Worm (Caenorhabditis elegans) whole organism, L1 larva: ENCODE data around the gene tni-1.

Experiments used
- C16A3.4 ChIP-seq: fragments of 150-350 bp; optimal IDR thresholded peaks from 2 replicates; lab custom pipeline; 2014; ENCODE audit warnings: missing biosample characterization, missing genetic modification characterization
- alr-1 ChIP-seq: fragments of 200-800 bp; sonication (Bioruptor generic); optimal IDR thresholded peaks from 2 replicates; lab custom pipeline; 2018; ENCODE audit warnings: borderline replicate concordance, mild to moderate bottlenecking, missing genetic modification characterization, missing compliant biosample characterization
- ama-1 ChIP-seq: fragments of 150-350 bp; optimal IDR thresholded peaks from 2 replicates; lab custom pipeline; 2014
- blmp-1 ChIP-seq: fragments of 150-350 bp; optimal IDR thresholded peaks from 2 replicates; lab custom pipeline; 2014; ENCODE audit warnings: missing biosample characterization, missing genetic modification characterization
- ceh-8 ChIP-seq: fragments of 200-800 bp; sonication (Bioruptor generic); optimal IDR thresholded peaks from 2 replicates; lab custom pipeline; 2018; ENCODE audit warnings: mild to moderate bottlenecking, missing genetic modification characterization, moderate library complexity, missing compliant biosample characterization
- ceh-88 ChIP-seq: fragments of 200-800 bp; sonication (Bioruptor generic); IDR thresholded peaks from 2 replicates; pipeline ENCODE4 v1.3.6; 2022; ENCODE audit warnings: missing genetic modification characterization, missing compliant biosample characterization
- dpl-1 ChIP-seq, 3 experiments: fragments of 150-350 bp in 2 of 3; sonication (generic microtip) in 1 of 3; optimal IDR thresholded peaks; 2 replicates each; lab custom pipeline; 2014 to 2017; ENCODE audit warnings: missing biosample characterization in 3 of 3, missing genetic modification characterization in 3 of 3, missing genetic modification reagents in 3 of 3
- dsc-1 ChIP-seq: sonication (generic microtip); optimal IDR thresholded peaks from 2 replicates; lab custom pipeline; 2016; ENCODE audit warnings: mild to moderate bottlenecking, missing genetic modification characterization, missing compliant biosample characterization
- efl-1 ChIP-seq, 4 experiments: fragments of 150-350 bp; optimal IDR thresholded peaks in 3 of 4; peaks in 1 of 4; 1 replicate in 1 of 4; 2 replicates in 3 of 4; lab custom pipeline; 2014; ENCODE audit warnings: missing biosample characterization in 2 of 4, missing genetic modification characterization in 2 of 4, missing genetic modification reagents in 2 of 4
- efl-3 ChIP-seq: fragments of 200-800 bp; sonication (Bioruptor generic); optimal IDR thresholded peaks from 2 replicates; lab custom pipeline; 2018; ENCODE audit warnings: mild to moderate bottlenecking, missing genetic modification characterization, missing compliant biosample characterization
- egl-13 ChIP-seq: sonication (generic microtip); optimal IDR thresholded peaks from 2 replicates; lab custom pipeline; 2016; ENCODE audit warnings: missing genotype, missing genetic modification reagents, missing genetic modification characterization, missing compliant biosample characterization
- egl-27 ChIP-seq, 2 experiments: fragments of 150-350 bp in 1 of 2; sonication (generic microtip); optimal IDR thresholded peaks; 3 replicates each; lab custom pipeline; 2017 to 2018; ENCODE audit warnings: missing biosample characterization in 2 of 2, missing genetic modification characterization in 2 of 2, missing genetic modification reagents in 2 of 2
- elt-2 ChIP-seq: sonication (generic microtip); optimal IDR thresholded peaks from 2 replicates; lab custom pipeline; 2016; ENCODE audit warnings: missing genetic modification characterization, mild to moderate bottlenecking, inconsistent platforms, missing compliant biosample characterization, missing genetic modification reagents
- fkh-10 ChIP-seq: sonication (generic microtip); optimal IDR thresholded peaks from 2 replicates; lab custom pipeline; 2017; ENCODE audit warnings: missing biosample characterization, missing genetic modification reagents, missing genetic modification characterization
- fos-1 ChIP-seq: fragments of 150-350 bp; optimal IDR thresholded peaks from 2 replicates; lab custom pipeline; 2014; ENCODE audit warnings: missing biosample characterization, missing genetic modification characterization
- hlh-4 ChIP-seq: sonication (generic microtip); optimal IDR thresholded peaks from 2 replicates; lab custom pipeline; 2016; ENCODE audit warnings: mild to moderate bottlenecking, missing genetic modification characterization, missing compliant biosample characterization
- hpl-2 ChIP-seq: fragments of 150-350 bp; optimal IDR thresholded peaks from 2 replicates; lab custom pipeline; 2014; ENCODE audit warnings: missing biosample characterization, missing genetic modification reagents, missing genetic modification characterization
- irx-1 ChIP-seq: sonication (generic microtip); optimal IDR thresholded peaks from 2 replicates; lab custom pipeline; 2016; ENCODE audit warnings: missing genetic modification characterization, missing compliant biosample characterization
- isw-1 ChIP-seq: fragments of 200-800 bp; sonication (Bioruptor generic); IDR thresholded peaks from 2 replicates; pipeline ENCODE4 v1.3.6; 2022; ENCODE audit warnings: missing genetic modification characterization, missing compliant biosample characterization
- jun-1 ChIP-seq: fragments of 150-350 bp; optimal IDR thresholded peaks from 2 replicates; lab custom pipeline; 2014; ENCODE audit warnings: missing biosample characterization, missing genetic modification reagents, missing genetic modification characterization
- lin-13 ChIP-seq: fragments of 150-350 bp; optimal IDR thresholded peaks from 2 replicates; lab custom pipeline; 2014; ENCODE audit warnings: missing biosample characterization, missing genetic modification reagents, missing genetic modification characterization
- lin-14 ChIP-seq: fragments of 200-800 bp; sonication (Bioruptor generic); optimal IDR thresholded peaks from 2 replicates; lab custom pipeline; 2018; ENCODE audit warnings: mild to moderate bottlenecking, missing genetic modification characterization, moderate library complexity, missing compliant biosample characterization
- lin-15B ChIP-seq: fragments of 150-350 bp; sonication (generic microtip); optimal IDR thresholded peaks from 3 replicates; lab custom pipeline; 2014; ENCODE audit warnings: missing biosample characterization, missing genetic modification characterization
- lir-3 ChIP-seq: sonication (generic microtip); optimal IDR thresholded peaks from 2 replicates; lab custom pipeline; 2016; ENCODE audit warnings: mild to moderate bottlenecking, missing genetic modification characterization, moderate library complexity, missing compliant biosample characterization; ENCODE audit not compliant: poor library complexity
- lsy-2 ChIP-seq, 2 experiments: fragments of 150-350 bp; optimal IDR thresholded peaks; 2 replicates each; lab custom pipeline; 2014; ENCODE audit warnings: missing biosample characterization in 2 of 2, missing genetic modification characterization in 2 of 2
- mab-9 ChIP-seq: fragments of 200-800 bp; sonication (Bioruptor generic); IDR thresholded peaks from 2 replicates; pipeline ENCODE4 v1.3.6; 2022; ENCODE audit warnings: missing genetic modification reagents, missing genetic modification characterization, missing compliant biosample characterization
- mef-2 ChIP-seq: fragments of 150-350 bp; optimal IDR thresholded peaks from 2 replicates; lab custom pipeline; 2014; ENCODE audit warnings: missing biosample characterization, missing genetic modification characterization
- nhr-11 ChIP-seq: fragments of 150-350 bp; optimal IDR thresholded peaks from 2 replicates; lab custom pipeline; 2014; ENCODE audit warnings: missing biosample characterization, missing genetic modification characterization
- nhr-12 ChIP-seq: sonication (generic microtip); optimal IDR thresholded peaks from 2 replicates; lab custom pipeline; 2017; ENCODE audit warnings: missing biosample characterization, missing genetic modification characterization
- nhr-76 ChIP-seq: sonication (generic microtip); optimal IDR thresholded peaks from 2 replicates; lab custom pipeline; 2017; ENCODE audit warnings: missing biosample characterization, missing genetic modification characterization
- pag-3 ChIP-seq: sonication (generic microtip); optimal IDR thresholded peaks from 2 replicates; lab custom pipeline; 2017; ENCODE audit warnings: missing genetic modification characterization, mild to moderate bottlenecking, missing compliant biosample characterization, antibody characterized with exemption, borderline replicate concordance; ENCODE audit not compliant: insufficient read depth
- pax-3 ChIP-seq: fragments of 200-800 bp; sonication (Bioruptor generic); optimal IDR thresholded peaks from 2 replicates; lab custom pipeline; 2018; ENCODE audit warnings: mild to moderate bottlenecking, missing genetic modification characterization, moderate library complexity, missing compliant biosample characterization
- rnt-1 ChIP-seq: sonication (generic microtip); optimal IDR thresholded peaks from 2 replicates; lab custom pipeline; 2016; ENCODE audit warnings: mild to moderate bottlenecking, missing genetic modification characterization, moderate library complexity, missing compliant biosample characterization
- skn-1 ChIP-seq: fragments of 150-350 bp; optimal IDR thresholded peaks from 2 replicates; lab custom pipeline; 2014; ENCODE audit warnings: missing biosample characterization, missing genetic modification characterization
- snpc-4 ChIP-seq: fragments of 150-350 bp; optimal IDR thresholded peaks from 2 replicates; lab custom pipeline; 2014; ENCODE audit warnings: missing biosample characterization, missing genetic modification characterization
- snu-23 ChIP-seq: sonication (generic microtip); optimal IDR thresholded peaks from 2 replicates; lab custom pipeline; 2016; ENCODE audit warnings: missing genetic modification characterization, missing compliant biosample characterization
- sox-4 ChIP-seq: sonication (generic microtip); optimal IDR thresholded peaks from 2 replicates; lab custom pipeline; 2016; ENCODE audit warnings: missing genetic modification characterization, missing compliant biosample characterization
- sup-37 ChIP-seq: fragments of 200-800 bp; sonication (Bioruptor generic); optimal IDR thresholded peaks from 2 replicates; lab custom pipeline; 2018; ENCODE audit warnings: mild to moderate bottlenecking, missing genetic modification characterization, missing compliant biosample characterization
- unc-30 ChIP-seq: sonication (generic microtip); optimal IDR thresholded peaks from 2 replicates; lab custom pipeline; 2017; ENCODE audit warnings: missing biosample characterization, missing genetic modification characterization
- unc-62 ChIP-seq: fragments of 150-350 bp; optimal IDR thresholded peaks from 2 replicates; lab custom pipeline; 2014; ENCODE audit warnings: missing biosample characterization, missing genetic modification reagents, missing genetic modification characterization
- unc-98 ChIP-seq: fragments of 200-800 bp; sonication (Bioruptor generic); IDR thresholded peaks from 2 replicates; pipeline ENCODE4 v1.3.6; 2022; ENCODE audit warnings: missing genetic modification characterization, missing compliant biosample characterization
- vab-15 ChIP-seq: sonication (generic microtip); optimal IDR thresholded peaks from 2 replicates; lab custom pipeline; 2017; ENCODE audit warnings: missing genotype, mild to moderate bottlenecking, missing genetic modification characterization, missing compliant biosample characterization
- xbp-1 ChIP-seq: sonication (generic microtip); optimal IDR thresholded peaks from 2 replicates; lab custom pipeline; 2016; ENCODE audit warnings: missing genetic modification characterization, missing compliant biosample characterization
- ztf-11 ChIP-seq, 2 experiments: sonication (generic microtip); optimal IDR thresholded peaks; 2 replicates each; lab custom pipeline; 2016 to 2017; ENCODE audit warnings: missing genetic modification characterization in 2 of 2, missing biosample characterization in 1 of 2, missing compliant biosample characterization in 1 of 2
- ztf-4 ChIP-seq: fragments of 150-350 bp; optimal IDR thresholded peaks from 2 replicates; lab custom pipeline; 2014; ENCODE audit warnings: missing biosample characterization, missing genetic modification characterization

Gene tni-1

DNA sequence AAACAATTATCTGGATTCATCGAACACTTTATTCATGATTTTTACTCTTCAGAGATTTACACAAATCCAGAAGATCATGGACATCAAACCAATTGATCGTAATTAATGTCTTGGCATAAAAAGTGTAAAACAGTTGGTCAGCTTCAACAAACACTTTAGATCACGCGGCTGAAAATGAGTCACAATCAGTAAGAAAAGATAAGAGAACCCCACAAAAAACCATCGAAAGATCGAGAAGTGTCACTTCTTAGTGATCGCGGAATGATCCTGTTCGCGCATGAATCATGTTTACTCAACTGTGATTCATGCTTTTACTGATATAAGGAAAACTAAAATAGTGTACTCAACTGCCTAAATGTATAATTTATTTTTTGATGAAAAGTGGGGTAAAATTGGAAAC is 32.2 kb upstream of the tni-1 start (continued):
- TF ChIP-seq pag-3 = no peak
- TF ChIP-seq egl-13 (tag; lab: Kevin White, UChicago) = no peak
- TF ChIP-seq snpc-4 (tag; lab: Kevin White, UChicago) = no peak
- no peak for TF ChIP-seq alr-1 (tag; lab: Kevin White, UChicago)
- no peak for TF ChIP-seq isw-1 (GFP tag; lab: Robert Waterston, UW)
- TF ChIP-seq pax-3 (tag; lab: Kevin White, UChicago) = no peak
- no peak for TF ChIP-seq vab-15 (tag; lab: Kevin White, UChicago)
- TF ChIP-seq lin-13 (GFP tag; lab: Kevin White, UChicago) = no peak
- no peak for TF ChIP-seq fkh-10
- TF ChIP-seq sup-37 = no peak
- no peak for TF ChIP-seq unc-98 (GFP tag; lab: Robert Waterston, UW)
- no peak for TF ChIP-seq dsc-1
- peak; percentile 3 for TF ChIP-seq ztf-4 (tag; lab: Kevin White, UChicago)
- TF ChIP-seq unc-62 (GFP tag; lab: Kevin White, UChicago) = no peak
- TF ChIP-seq xbp-1 (tag; lab: Kevin White, UChicago) = no peak
- no peak for TF ChIP-seq nhr-76
- TF ChIP-seq blmp-1 = no peak
- no peak for TF ChIP-seq irx-1 (tag; lab: Kevin White, UChicago)
- peak; percentile 58 for TF ChIP-seq rnt-1
- TF ChIP-seq ztf-11 (tag; optimal IDR thresholded peaks at IDR 0.05; lab: Kevin White, UChicago) = no peak
- TF ChIP-seq sox-4 (tag; lab: Kevin White, UChicago) = no peak
- TF ChIP-seq lin-15B = no peak
- TF ChIP-seq ama-1 (lab: Kevin White, UChicago) = no peak
- no peak for TF ChIP-seq mab-9 (GFP tag; lab: Robert Waterston, UW)
- TF ChIP-seq nhr-11 (tag; lab: Kevin White, UChicago) = no peak
- TF ChIP-seq fos-1 (tag; lab: Kevin White, UChicago) = no peak
- peak; percentile 32 for TF ChIP-seq snu-23 (GFP tag; lab: Kevin White, UChicago)
- no peak for TF ChIP-seq hpl-2
- no peak for TF ChIP-seq unc-30 (tag; lab: Kevin White, UChicago)
- no peak for TF ChIP-seq C16A3.4
- TF ChIP-seq skn-1 = no peak
- peak; percentile 4 for TF ChIP-seq lir-3 (tag; lab: Kevin White, UChicago)
- TF ChIP-seq hlh-4 (tag; lab: Kevin White, UChicago) = no peak
- peak in 1 of 2 experiments; percentile 44 for TF ChIP-seq lsy-2 (tag; optimal IDR thresholded peaks at IDR 0.05; lab: Kevin White, UChicago)
- no peak for TF ChIP-seq nhr-12
- TF ChIP-seq ceh-88 (GFP tag; lab: Robert Waterston, UW) = no peak
- no peak for TF ChIP-seq efl-3
- TF ChIP-seq egl-27 (tag; optimal IDR thresholded peaks at IDR 0.05; lab: Kevin White, UChicago) = no peak

DNA sequence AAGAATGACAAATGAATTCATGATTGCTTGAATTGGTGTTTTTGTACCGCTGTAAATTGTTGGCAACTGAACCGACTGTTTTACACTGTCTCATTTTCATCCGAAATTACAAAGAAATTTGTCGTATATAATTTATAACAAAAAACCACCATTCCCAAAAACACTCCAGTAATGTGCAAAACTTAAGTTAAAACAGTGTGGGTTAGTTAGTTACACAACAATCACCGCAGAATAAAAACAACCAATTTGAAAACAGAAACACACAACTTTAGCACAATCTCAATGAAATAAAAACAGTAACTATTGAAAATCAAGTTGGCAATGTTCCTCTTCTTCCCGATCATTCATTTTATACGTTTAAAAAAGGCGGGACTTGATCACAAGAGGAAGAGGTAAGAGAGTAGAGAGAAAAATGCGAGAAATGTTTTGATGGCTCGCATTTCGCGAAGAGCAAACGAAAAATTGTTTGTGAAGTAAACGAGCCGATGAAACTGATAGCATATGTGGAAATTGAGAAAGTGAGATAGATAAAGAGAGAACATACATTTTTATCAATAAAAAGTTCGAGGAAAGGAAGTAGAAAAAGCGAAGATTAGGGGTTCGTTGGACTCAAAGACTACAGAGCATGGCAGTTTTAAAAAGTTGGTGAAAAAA is 30.5 kb upstream of the tni-1 start, which contains the start of gene F08B12.4:
Gene F08B12.4, minus strand, starts transcription at position 51 of the 654 bp plus-strand sequence.
- peak; percentile 85 for TF ChIP-seq elt-2
- TF ChIP-seq nhr-11 (tag; lab: Kevin White, UChicago) = no peak
- no peak for TF ChIP-seq ceh-8
- TF ChIP-seq jun-1 (tag; lab: Kevin White, UChicago) = peak; percentile 43
- TF ChIP-seq lin-14 (GFP tag; lab: Kevin White, UChicago) = peak; percentile 44
- TF ChIP-seq mef-2 (tag; lab: Kevin White, UChicago) = no peak
- TF ChIP-seq alr-1 (tag; lab: Kevin White, UChicago) = no peak
- peak; percentile 0 for TF ChIP-seq snu-23 (GFP tag; lab: Kevin White, UChicago)
- TF ChIP-seq lsy-2 (tag; optimal IDR thresholded peaks at IDR 0.05; lab: Kevin White, UChicago) = peak in 1 of 2 experiments; percentile 43
- TF ChIP-seq dpl-1 (GFP tag; optimal IDR thresholded peaks at IDR 0.05; lab: Kevin White, UChicago) = no peak
- TF ChIP-seq efl-1 (optimal IDR thresholded peaks at IDR 0.05; lab: Kevin White, UChicago) = no peak
- TF ChIP-seq efl-1 (GFP tag; optimal IDR thresholded peaks at IDR 0.05 in 1 of 2; lab: Kevin White, UChicago) = peak in 1 of 2 experiments; percentile 93
